Worm (Caenorhabditis elegans) whole organism, L3 larva: ENCODE measurements around the gene C14C10.1.
A peak's percentile ranks its signal among the peaks of the same experiment; 100 is the strongest.

Experiments
- R02D3.7 ChIP-seq: fragments of 150-350 bp; optimal IDR thresholded peaks from 2 replicates; lab custom pipeline; 2014; ENCODE audit warnings: missing biosample characterization, missing genetic modification characterization
- ama-1 ChIP-seq: fragments of 150-350 bp; optimal IDR thresholded peaks from 2 replicates; lab custom pipeline; 2018
- ceh-28 ChIP-seq: fragments of 150-350 bp; optimal IDR thresholded peaks from 2 replicates; lab custom pipeline; 2014; ENCODE audit warnings: missing biosample characterization, missing genetic modification reagents, missing genetic modification characterization
- egl-27 ChIP-seq: sonication (generic microtip); optimal IDR thresholded peaks from 4 replicates; lab custom pipeline; 2017; ENCODE audit warnings: missing biosample characterization, missing genetic modification reagents, missing genetic modification characterization
- elt-3 ChIP-seq, 3 experiments: fragments of 150-350 bp in 1 of 3; sonication (generic microtip) in 2 of 3; optimal IDR thresholded peaks; 2 replicates in 2 of 3; 4 replicates in 1 of 3; lab custom pipeline; 2014 to 2017; ENCODE audit warnings: missing biosample characterization in 3 of 3, missing genetic modification characterization in 3 of 3
- lin-39 ChIP-seq: fragments of 150-350 bp; optimal IDR thresholded peaks from 2 replicates; lab custom pipeline; 2018; ENCODE audit warnings: missing biosample characterization, missing genetic modification reagents, missing genetic modification characterization
- lsy-12 ChIP-seq: sonication (generic microtip); optimal IDR thresholded peaks from 2 replicates; lab custom pipeline; 2016; ENCODE audit warnings: mild to moderate bottlenecking, missing genetic modification characterization, missing compliant biosample characterization
- mdl-1 ChIP-seq: fragments of 150-350 bp; optimal IDR thresholded peaks from 2 replicates; lab custom pipeline; 2014; ENCODE audit warnings: missing biosample characterization, missing genetic modification characterization
- nfya-1 ChIP-seq: sonication (generic microtip); optimal IDR thresholded peaks from 2 replicates; lab custom pipeline; 2017; ENCODE audit warnings: missing genetic modification characterization, mild to moderate bottlenecking, missing compliant biosample characterization, antibody characterized with exemption, moderate library complexity; ENCODE audit not compliant: insufficient read depth
- nhr-12 ChIP-seq: fragments of 150-350 bp; optimal IDR thresholded peaks from 2 replicates; lab custom pipeline; 2014; ENCODE audit warnings: missing biosample characterization, missing genetic modification characterization
- nhr-23 ChIP-seq: fragments of 150-350 bp; optimal IDR thresholded peaks from 2 replicates; lab custom pipeline; 2014; ENCODE audit warnings: missing biosample characterization, missing genetic modification reagents, missing genetic modification characterization
- nhr-25 ChIP-seq: sonication (generic microtip); optimal IDR thresholded peaks from 2 replicates; lab custom pipeline; 2017; ENCODE audit warnings: missing biosample characterization, missing genetic modification characterization
- nhr-28 ChIP-seq: fragments of 150-350 bp; optimal IDR thresholded peaks from 2 replicates; lab custom pipeline; 2014; ENCODE audit warnings: missing biosample characterization, missing genetic modification characterization
- nhr-43 ChIP-seq: sonication (generic microtip); optimal IDR thresholded peaks from 2 replicates; lab custom pipeline; 2016; ENCODE audit warnings: mild to moderate bottlenecking, missing genetic modification characterization, missing compliant biosample characterization; ENCODE audit not compliant: poor library complexity, severe bottlenecking
- nhr-67 ChIP-seq: fragments of 150-350 bp; optimal IDR thresholded peaks from 2 replicates; lab custom pipeline; 2014; ENCODE audit warnings: missing biosample characterization, missing genetic modification characterization
- nhr-76 ChIP-seq: fragments of 150-350 bp; sonication (generic microtip); optimal IDR thresholded peaks from 5 replicates; lab custom pipeline; 2014; ENCODE audit warnings: missing biosample characterization, missing genetic modification characterization
- pha-4 ChIP-seq: fragments of 150-350 bp; optimal IDR thresholded peaks from 2 replicates; lab custom pipeline; 2014; ENCODE audit warnings: missing biosample characterization, missing genetic modification reagents, missing genetic modification characterization
- sea-2 ChIP-seq: fragments of 150-350 bp; sonication (generic microtip); optimal IDR thresholded peaks from 4 replicates; lab custom pipeline; 2014; ENCODE audit warnings: missing biosample characterization, missing genetic modification reagents, missing genetic modification characterization
- skn-1 ChIP-seq: fragments of 150-350 bp; optimal IDR thresholded peaks from 2 replicates; lab custom pipeline; 2014; ENCODE audit warnings: missing biosample characterization, missing genetic modification characterization
- snpc-4 ChIP-seq: fragments of 150-350 bp; optimal IDR thresholded peaks from 2 replicates; lab custom pipeline; 2014; ENCODE audit warnings: missing biosample characterization, missing genetic modification characterization
- tbx-2 ChIP-seq: sonication (generic microtip); optimal IDR thresholded peaks from 2 replicates; lab custom pipeline; 2016; ENCODE audit warnings: mild to moderate bottlenecking, missing genetic modification characterization, missing compliant biosample characterization
- unc-62 ChIP-seq: fragments of 150-350 bp; sonication (generic microtip); optimal IDR thresholded peaks from 4 replicates; lab custom pipeline; 2014; ENCODE audit warnings: missing biosample characterization, missing genetic modification reagents, missing genetic modification characterization
- zag-1 ChIP-seq: fragments of 150-350 bp; optimal IDR thresholded peaks from 2 replicates; lab custom pipeline; 2014; ENCODE audit warnings: missing biosample characterization, missing genetic modification characterization
- ztf-11 ChIP-seq: fragments of 150-350 bp; optimal IDR thresholded peaks from 2 replicates; lab custom pipeline; 2014; ENCODE audit warnings: missing biosample characterization, missing genetic modification characterization
- ztf-4 ChIP-seq: fragments of 150-350 bp; optimal IDR thresholded peaks from 2 replicates; lab custom pipeline; 2014; ENCODE audit warnings: missing biosample characterization, missing genetic modification characterization

C14C10.1 gene

DNA sequence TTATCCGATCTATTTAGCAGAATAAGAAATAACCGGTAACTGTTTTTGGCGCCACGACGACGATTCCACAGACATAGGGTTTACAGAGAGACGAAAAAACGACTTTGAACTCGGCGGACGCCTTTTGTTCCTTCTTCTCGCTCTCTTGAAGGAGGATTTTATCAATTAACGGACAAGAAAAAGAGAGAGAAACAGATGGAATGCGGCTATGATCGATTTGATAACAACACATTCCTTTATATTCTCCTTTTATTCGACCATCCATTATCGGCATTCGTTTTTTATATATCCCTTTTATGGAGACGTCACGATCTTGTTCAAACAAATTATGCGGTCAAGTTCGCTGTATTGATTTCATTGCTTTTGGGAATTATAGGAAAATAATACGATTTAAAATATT lies 39.3 kb upstream of the C14C10.1 start:
- TF ChIP-seq nhr-28 (tag; lab: Kevin White, UChicago) (peak; percentile 8), lsy-12 (peak; percentile 66), ama-1 (lab: Kevin White, UChicago) (peak; percentile 97), nhr-25 (peak; percentile 45), nhr-23 (tag; lab: Kevin White, UChicago) (peak; percentile 74), ztf-4 (peak; percentile 50), nhr-43 (tag; lab: Kevin White, UChicago) (peak; percentile 73), ceh-28 (tag; lab: Kevin White, UChicago) (peak; percentile 15), nfya-1 (no peak), tbx-2 (peak; percentile 65), skn-1 (tag; lab: Kevin White, UChicago) (no peak)

- TF ChIP-seq zag-1 (tag; lab: Kevin White, UChicago), result no peak
- TF ChIP-seq pha-4 (tag; lab: Kevin White, UChicago), result no peak
- peak; percentile 50 for TF ChIP-seq nhr-43 (tag; lab: Kevin White, UChicago)
- peak; percentile 36 for TF ChIP-seq nhr-25
- no peak for TF ChIP-seq nhr-67
- peak; percentile 95 for TF ChIP-seq ama-1 (lab: Kevin White, UChicago)
Measured at ce11 chrV:12549604-12550003, 38.5 kb upstream of the C14C10.1 start.

DNA sequence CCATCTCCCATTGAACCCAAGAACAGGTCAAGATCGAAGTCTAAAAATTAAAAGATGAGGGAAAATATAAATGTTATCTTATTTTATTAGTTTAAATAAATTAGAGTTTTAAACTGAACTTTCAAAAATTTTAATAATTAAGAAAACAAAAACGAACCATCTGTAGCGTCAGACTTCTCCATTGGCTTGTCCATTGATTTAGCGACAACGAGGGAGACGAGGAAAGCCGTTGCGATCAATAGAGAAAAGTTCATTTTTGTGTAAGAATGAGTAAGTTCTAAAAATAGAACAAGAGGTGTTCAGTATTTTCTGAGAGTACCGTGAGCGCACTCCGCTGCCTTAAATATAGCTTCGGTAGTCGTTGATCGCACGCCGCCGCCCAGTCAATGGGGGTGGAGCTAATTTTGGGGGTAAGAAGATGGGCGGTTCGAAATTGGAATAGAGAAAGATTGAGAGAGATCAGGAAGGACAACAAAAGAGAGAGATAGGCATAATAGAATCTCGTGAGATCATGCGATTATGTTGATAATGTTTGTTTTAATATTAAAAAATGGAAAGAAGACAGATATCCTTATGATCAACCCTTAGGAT lies 38.0 kb upstream of the C14C10.1 start, which contains the start of gene F45D3.3:
TSS of gene F45D3.3 (minus strand) at position 350 of the 591 bp plus-strand sequence.
- TF ChIP-seq nhr-25 (peak; percentile 35), ama-1 (lab: Kevin White, UChicago) (peak; percentile 91), nhr-43 (tag; lab: Kevin White, UChicago) (peak; percentile 55), egl-27 (tag; lab: Kevin White, UChicago) (no peak), nfya-1 (peak; percentile 31), R02D3.7 (tag; lab: Kevin White, UChicago) (no peak), pha-4 (tag; lab: Kevin White, UChicago) (no peak), mdl-1 (tag; lab: Kevin White, UChicago) (no peak), nhr-23 (tag; lab: Kevin White, UChicago) (peak; percentile 80)

- TF ChIP-seq nhr-23 (tag; lab: Kevin White, UChicago) (peak; percentile 59), nhr-12 (no peak), unc-62 (no peak), nhr-43 (tag; lab: Kevin White, UChicago) (peak; percentile 29)
Measured at ce11 chrV:12550755-12551154, 37.4 kb upstream of the C14C10.1 start.

- TF ChIP-seq nhr-43 (tag; lab: Kevin White, UChicago), result peak; percentile 66
- TF ChIP-seq nhr-25, result peak; percentile 43
- TF ChIP-seq tbx-2, result peak; percentile 3
- TF ChIP-seq sea-2 (GFP tag; lab: Kevin White, UChicago), result no peak
- TF ChIP-seq nhr-28 (tag; lab: Kevin White, UChicago), result peak; percentile 80
- TF ChIP-seq nhr-76 (tag; lab: Kevin White, UChicago), result peak; percentile 58
- peak in 1 of 3 experiments; percentile 62 for TF ChIP-seq elt-3 (tag; optimal IDR thresholded peaks at IDR 0.05; lab: Kevin White, UChicago)
- TF ChIP-seq unc-62, result peak; percentile 10
- peak; percentile 80 for TF ChIP-seq ama-1 (lab: Kevin White, UChicago)
- peak; percentile 8 for TF ChIP-seq nfya-1
- TF ChIP-seq snpc-4 (tag; lab: Kevin White, UChicago), result no peak
Measured at ce11 chrV:12551638-12552478, 36.3 kb upstream of the C14C10.1 start.

ce11 chrV:12552671-12553212 lies 35.4 kb upstream of the C14C10.1 start, which contains the start of gene F45D3.4:
TSS of gene F45D3.4 (minus strand) at chrV:12553191.
- TF ChIP-seq ama-1 (lab: Kevin White, UChicago) (peak; percentile 90), nhr-25 (peak; percentile 2), lin-39 (peak; percentile 41), R02D3.7 (tag; lab: Kevin White, UChicago) (no peak), ztf-11 (tag; lab: Kevin White, UChicago) (no peak)
